Fruit fly (Drosophila melanogaster): Measurements from ENCODE around the gene Sf3b6.

Sf3b6 gene

dm6 chr3L:6142313-6142712, 50.7 kb downstream of the Sf3b6 start, which contains the start of gene Cpr65Aw:
Gene Cpr65Aw, minus strand, starts transcription at chr3L:6142413.
- TF ChIP-seq Blimp-1 (GFP tag; optimal IDR thresholded peaks at IDR 0.05) = no peak
- TF ChIP-seq CG34406 (GFP tag; optimal IDR thresholded peaks at IDR 0.05) = no peak
- no peak for TF ChIP-seq net (GFP tag; optimal IDR thresholded peaks at IDR 0.05)
